Fruit fly (Drosophila melanogaster): Measurements from ENCODE around the gene CG1146.
A peak's percentile ranks its signal among the peaks of the same experiment; 100 is the strongest.

CG1146 gene

dm6 chr3L:2533732-2534073, 45.1 kb downstream of the CG1146 start (continued):
- no peak for TF ChIP-seq CG11723 (GFP tag; optimal IDR thresholded peaks at IDR 0.05)
- TF ChIP-seq CG6654 (GFP tag; optimal IDR thresholded peaks at IDR 0.05), result no peak
- TF ChIP-seq CG14441 (GFP tag; IDR thresholded peaks at IDR 0.05), result no peak
- TF ChIP-seq Hr3 (GFP tag; optimal IDR thresholded peaks at IDR 0.05), result no peak
- TF ChIP-seq CoRest (tag; optimal IDR thresholded peaks at IDR 0.05), result no peak
- no peak for TF ChIP-seq CG10321 (GFP tag; IDR thresholded peaks at IDR 0.05)
- TF ChIP-seq CG6791 (GFP tag; IDR thresholded peaks at IDR 0.05; ENCODE audit: partially characterized antibody), result no peak
- no peak for TF ChIP-seq ken (GFP tag; IDR thresholded peaks at IDR 0.05)
- TF ChIP-seq stc (GFP tag; IDR thresholded peaks at IDR 0.05), result no peak
- TF ChIP-seq CG10431 (GFP tag; optimal IDR thresholded peaks at IDR 0.05), result no peak
- no peak for TF ChIP-seq kni (GFP tag; optimal IDR thresholded peaks at IDR 0.05)
- TF ChIP-seq CG17361 (GFP tag; IDR thresholded peaks at IDR 0.05), result no peak
- TF ChIP-seq scrt (GFP tag; optimal IDR thresholded peaks at IDR 0.05), result no peak
- TF ChIP-seq unpg (GFP tag; optimal IDR thresholded peaks at IDR 0.05), result no peak
- TF ChIP-seq CG15479 (GFP tag; optimal IDR thresholded peaks at IDR 0.05), result no peak
- no peak for TF ChIP-seq CG34376 (GFP tag; optimal IDR thresholded peaks at IDR 0.05)
- no peak for TF ChIP-seq Bdp1 (GFP tag; optimal IDR thresholded peaks at IDR 0.05)
- TF ChIP-seq B-H2 (GFP tag; optimal IDR thresholded peaks at IDR 0.05), result no peak
- no peak for TF ChIP-seq CG8388 (GFP tag; optimal IDR thresholded peaks at IDR 0.05)
- no peak for TF ChIP-seq Adf1 (GFP tag; IDR thresholded peaks at IDR 0.05)
- no peak for TF ChIP-seq Lhr (GFP tag; optimal IDR thresholded peaks at IDR 0.05)
- no peak for TF ChIP-seq Sin3A (optimal IDR thresholded peaks at IDR 0.05)
- no peak for TF ChIP-seq trem (tag; optimal IDR thresholded peaks at IDR 0.05)

dm6 chr3L:2536969-2537600, 48.5 kb downstream of the CG1146 start:
- TF ChIP-seq CG14441 (GFP tag; IDR thresholded peaks at IDR 0.05), result peak; percentile 52
- peak; percentile 43 for TF ChIP-seq Six4 (GFP tag; optimal IDR thresholded peaks at IDR 0.05)
- TF ChIP-seq CG16815 (GFP tag; optimal IDR thresholded peaks at IDR 0.05), result no peak
- TF ChIP-seq org-1 (GFP tag; optimal IDR thresholded peaks at IDR 0.05), result peak; percentile 78
- peak; percentile 37 for TF ChIP-seq CG10267 (tag; optimal IDR thresholded peaks at IDR 0.05)
- peak; percentile 41 for TF ChIP-seq grn (GFP tag; optimal IDR thresholded peaks at IDR 0.05)
- TF ChIP-seq CTCF (GFP tag; optimal IDR thresholded peaks at IDR 0.05), result peak; percentile 54
- TF ChIP-seq GATAe (GFP tag; conservative IDR thresholded peaks at IDR 0.05), result no peak; the same call in 1 of the 2 replicates
- no peak for TF ChIP-seq Ravus (GFP tag; IDR thresholded peaks at IDR 0.05)
- peak; percentile 23 for TF ChIP-seq fd96Cb (tag; optimal IDR thresholded peaks at IDR 0.05)
- TF ChIP-seq chn (GFP tag; optimal IDR thresholded peaks at IDR 0.05), result no peak
- TF ChIP-seq croc (GFP tag; conservative IDR thresholded peaks at IDR 0.05), result peak; percentile 22; the same call in 1 of the 3 replicates
- TF ChIP-seq CG10431 (GFP tag; optimal IDR thresholded peaks at IDR 0.05), result peak; percentile 62
- TF ChIP-seq Oaz (GFP tag; IDR thresholded peaks at IDR 0.05), result no peak
- peak; percentile 55 for TF ChIP-seq mirr (GFP tag; optimal IDR thresholded peaks at IDR 0.05)
- no peak for TF ChIP-seq lmd (GFP tag; IDR thresholded peaks at IDR 0.05)
- peak; percentile 89 for TF ChIP-seq ci (GFP tag; IDR thresholded peaks at IDR 0.05)
- no peak for TF ChIP-seq CG11560 (tag; IDR thresholded peaks at IDR 0.05)
- TF ChIP-seq CG14050 (GFP tag; IDR thresholded peaks at IDR 0.05), result peak; percentile 19; the same call in 1 of the 3 replicates
- peak; percentile 73; the same call in 2 of the 3 replicates for TF ChIP-seq so (GFP tag; IDR thresholded peaks at IDR 0.05)
- peak; percentile 40 for TF ChIP-seq tup (GFP tag; optimal IDR thresholded peaks at IDR 0.05)
- no peak for TF ChIP-seq Doc2 (GFP tag; IDR thresholded peaks at IDR 0.05)
- no peak for TF ChIP-seq MESR4 (GFP tag; optimal IDR thresholded peaks at IDR 0.05)
- TF ChIP-seq toy (GFP tag; IDR thresholded peaks at IDR 0.05), result no peak
- peak; percentile 37 for TF ChIP-seq CG4820 (GFP tag; optimal IDR thresholded peaks at IDR 0.05)
- TF ChIP-seq zen (tag; optimal IDR thresholded peaks at IDR 0.05), result no peak
- TF ChIP-seq CG12942 (GFP tag; optimal IDR thresholded peaks at IDR 0.05), result peak; percentile 25
- peak; percentile 66 for TF ChIP-seq NC2β (GFP tag; optimal IDR thresholded peaks at IDR 0.05)
- no peak for TF ChIP-seq pita (GFP tag; optimal IDR thresholded peaks at IDR 0.05)
- TF ChIP-seq PHDP (tag; optimal IDR thresholded peaks at IDR 0.05), result peak; percentile 69
- peak; percentile 71 for TF ChIP-seq CG15696 (tag; optimal IDR thresholded peaks at IDR 0.05)
